Worm (Caenorhabditis elegans) whole organism, young adult: ENCODE data around the gene bath-44.

Source experiments
- B0336.3 ChIP-seq: fragments of 200-800 bp; sonication (Bioruptor generic); IDR thresholded peaks from 2 replicates; pipeline ENCODE4 v1.3.6; 2022; ENCODE audit warnings: missing genetic modification characterization, missing compliant biosample characterization
- D2030.7 ChIP-seq: fragments of 200-800 bp; sonication (Bioruptor generic); IDR thresholded peaks from 2 replicates; pipeline ENCODE4 v1.3.6; 2022; ENCODE audit warnings: missing genetic modification reagents, missing genetic modification characterization, missing compliant biosample characterization
- F22D6.2 ChIP-seq: sonication (generic microtip); optimal IDR thresholded peaks from 2 replicates; lab custom pipeline; 2016; ENCODE audit warnings: mild to moderate bottlenecking, missing genetic modification characterization, missing compliant biosample characterization
- F23B12.7 ChIP-seq: sonication (generic microtip); optimal IDR thresholded peaks from 2 replicates; lab custom pipeline; 2017; ENCODE audit warnings: missing genetic modification characterization, mild to moderate bottlenecking, missing compliant biosample characterization, antibody characterized with exemption, moderate library complexity; ENCODE audit not compliant: insufficient read depth
- F33H1.4 ChIP-seq: fragments of 200-800 bp; sonication (Bioruptor generic); IDR thresholded peaks from 2 replicates; pipeline ENCODE4 v1.3.6; 2022; ENCODE audit warnings: missing genetic modification reagents, missing genetic modification characterization, missing compliant biosample characterization
- F37B4.10 ChIP-seq: fragments of 200-800 bp; sonication (Bioruptor generic); IDR thresholded peaks from 2 replicates; pipeline ENCODE4 v1.3.6; 2022; ENCODE audit warnings: missing genetic modification characterization, missing compliant biosample characterization
- F52B5.7 ChIP-seq: sonication (generic microtip); optimal IDR thresholded peaks from 2 replicates; lab custom pipeline; 2016; ENCODE audit warnings: mild to moderate bottlenecking, missing genetic modification characterization, missing compliant biosample characterization
- T26A5.8 ChIP-seq: sonication (generic microtip); optimal IDR thresholded peaks from 2 replicates; lab custom pipeline; 2016; ENCODE audit warnings: missing genetic modification characterization, missing compliant biosample characterization
- Y79H2A.3 ChIP-seq: fragments of 200-800 bp; sonication (Bioruptor generic); conservative IDR thresholded peaks from 2 replicates; pipeline ENCODE4 v1.3.6; 2022; ENCODE audit warnings: missing genetic modification reagents, missing genetic modification characterization, missing compliant biosample characterization
- ZK185.1 ChIP-seq: sonication (generic microtip); optimal IDR thresholded peaks from 2 replicates; lab custom pipeline; 2016; ENCODE audit warnings: mild to moderate bottlenecking, missing genetic modification characterization, missing compliant biosample characterization; ENCODE audit not compliant: poor library complexity, severe bottlenecking
- akir-1 ChIP-seq: fragments of 200-800 bp; sonication (Bioruptor generic); optimal IDR thresholded peaks from 2 replicates; lab custom pipeline; 2018; ENCODE audit warnings: mild to moderate bottlenecking, missing genetic modification characterization, moderate library complexity, missing compliant biosample characterization
- aptf-2 ChIP-seq: fragments of 200-800 bp; sonication (Bioruptor generic); conservative IDR thresholded peaks from 2 replicates; pipeline ENCODE4 v1.3.6; 2022; ENCODE audit warnings: missing genetic modification reagents, missing genetic modification characterization, missing compliant biosample characterization
- aptf-3 ChIP-seq: fragments of 200-800 bp; sonication (Bioruptor generic); IDR thresholded peaks from 2 replicates; pipeline ENCODE4 v1.3.6; 2022; ENCODE audit warnings: missing genetic modification characterization, missing compliant biosample characterization
- athp-1 ChIP-seq: sonication (generic microtip); optimal IDR thresholded peaks from 2 replicates; lab custom pipeline; 2017; ENCODE audit warnings: mild to moderate bottlenecking, missing genetic modification characterization, missing compliant biosample characterization
- attf-3 ChIP-seq: fragments of 200-800 bp; sonication (Bioruptor generic); conservative IDR thresholded peaks from 2 replicates; pipeline ENCODE4 v1.3.6; 2022; ENCODE audit warnings: missing genetic modification reagents, missing genetic modification characterization, missing compliant biosample characterization
- attf-6 ChIP-seq: fragments of 200-800 bp; sonication (Bioruptor generic); IDR thresholded peaks from 2 replicates; pipeline ENCODE4 v1.3.6; 2022; ENCODE audit warnings: missing genetic modification reagents, missing genetic modification characterization, missing compliant biosample characterization
- ccch-3 ChIP-seq: fragments of 200-800 bp; sonication (Bioruptor generic); optimal IDR thresholded peaks from 2 replicates; lab custom pipeline; 2018; ENCODE audit warnings: mild to moderate bottlenecking, missing genetic modification characterization, missing compliant biosample characterization
- ceh-100 ChIP-seq: fragments of 200-800 bp; sonication (Bioruptor generic); IDR thresholded peaks from 2 replicates; pipeline ENCODE4 v1.3.6; 2022; ENCODE audit warnings: missing genetic modification reagents, missing genetic modification characterization, missing compliant biosample characterization
- ceh-58 ChIP-seq: fragments of 200-800 bp; sonication (Bioruptor generic); IDR thresholded peaks from 2 replicates; pipeline ENCODE4 v1.3.6; 2022; ENCODE audit warnings: missing genetic modification characterization, missing compliant biosample characterization
- chd-7 ChIP-seq: sonication (generic microtip); optimal IDR thresholded peaks from 2 replicates; lab custom pipeline; 2016; ENCODE audit warnings: mild to moderate bottlenecking, missing genetic modification characterization, moderate library complexity, missing compliant biosample characterization
- efl-1 ChIP-seq: fragments of 150-350 bp; optimal IDR thresholded peaks from 2 replicates; lab custom pipeline; 2014; ENCODE audit warnings: missing biosample characterization, missing genetic modification reagents, missing genetic modification characterization
- egrh-3 ChIP-seq: fragments of 200-800 bp; sonication (Bioruptor generic); IDR thresholded peaks from 2 replicates; pipeline ENCODE4 v1.3.6; 2022; ENCODE audit warnings: missing genetic modification reagents, missing genetic modification characterization, missing compliant biosample characterization
- ekl-4 ChIP-seq: fragments of 200-800 bp; sonication (Bioruptor generic); IDR thresholded peaks from 2 replicates; pipeline ENCODE4 v1.3.6; 2022; ENCODE audit warnings: missing genetic modification reagents, missing genetic modification characterization, missing compliant biosample characterization
- ets-4 ChIP-seq: fragments of 200-800 bp; sonication (Bioruptor generic); optimal IDR thresholded peaks from 2 replicates; lab custom pipeline; 2018; ENCODE audit warnings: mild to moderate bottlenecking, missing genetic modification characterization, missing compliant biosample characterization
- him-1 ChIP-seq: sonication (generic microtip); optimal IDR thresholded peaks from 2 replicates; lab custom pipeline; 2016; ENCODE audit warnings: missing genotype, missing genetic modification reagents, missing genetic modification characterization, missing compliant biosample characterization
- hlh-12 ChIP-seq: sonication (generic microtip); optimal IDR thresholded peaks from 2 replicates; lab custom pipeline; 2016; ENCODE audit warnings: missing genetic modification characterization, missing compliant biosample characterization
- hlh-26 ChIP-seq: fragments of 200-800 bp; sonication (Bioruptor generic); conservative IDR thresholded peaks from 2 replicates; pipeline ENCODE4 v1.3.6; 2022; ENCODE audit warnings: missing genetic modification reagents, missing genetic modification characterization, missing compliant biosample characterization
- hmg-1.2 ChIP-seq: fragments of 200-800 bp; sonication (Bioruptor generic); IDR thresholded peaks from 2 replicates; pipeline ENCODE4 v1.3.6; 2022; ENCODE audit warnings: missing genetic modification reagents, missing genetic modification characterization, missing compliant biosample characterization
- lag-1 ChIP-seq: fragments of 200-800 bp; sonication (Bioruptor generic); IDR thresholded peaks from 2 replicates; pipeline ENCODE4 v1.3.6; 2022; ENCODE audit warnings: missing genetic modification reagents, missing genetic modification characterization, missing compliant biosample characterization
- lin-35 ChIP-seq, 3 experiments: fragments of 150-350 bp in 2 of 3; sonication (generic microtip) in 1 of 3; optimal IDR thresholded peaks; 2 replicates each; lab custom pipeline; 2014 to 2018; ENCODE audit warnings: missing biosample characterization in 3 of 3, missing genetic modification characterization in 3 of 3, missing genetic modification reagents in 3 of 3
- lsl-1 ChIP-seq: fragments of 200-800 bp; sonication (Bioruptor generic); optimal IDR thresholded peaks from 2 replicates; lab custom pipeline; 2018; ENCODE audit warnings: mild to moderate bottlenecking, missing genetic modification characterization, moderate library complexity, missing compliant biosample characterization
- mcd-1 ChIP-seq: fragments of 200-800 bp; sonication (Bioruptor generic); IDR thresholded peaks from 2 replicates; pipeline ENCODE4 v1.3.6; 2022; ENCODE audit warnings: missing genetic modification reagents, missing genetic modification characterization, missing compliant biosample characterization
- mes-4 ChIP-seq: sonication (generic microtip); optimal IDR thresholded peaks from 2 replicates; lab custom pipeline; 2016; ENCODE audit warnings: missing genotype, missing genetic modification characterization, missing compliant biosample characterization
- nfya-2 ChIP-seq: fragments of 200-800 bp; sonication (Bioruptor generic); IDR thresholded peaks from 2 replicates; pipeline ENCODE4 v1.3.6; 2022; ENCODE audit warnings: missing genetic modification reagents, missing genetic modification characterization, missing compliant biosample characterization
- nhr-90 ChIP-seq: sonication (generic microtip); optimal IDR thresholded peaks from 2 replicates; lab custom pipeline; 2016; ENCODE audit warnings: missing genotype, mild to moderate bottlenecking, missing genetic modification characterization, missing compliant biosample characterization
- repo-1 ChIP-seq: sonication (generic microtip); optimal IDR thresholded peaks from 2 replicates; lab custom pipeline; 2017; ENCODE audit warnings: mild to moderate bottlenecking, missing genetic modification characterization, missing compliant biosample characterization
- rpc-1 ChIP-seq, 2 experiments: fragments of 150-350 bp in 1 of 2; sonication (generic microtip) in 1 of 2; optimal IDR thresholded peaks; 2 replicates each; lab custom pipeline; 2014 to 2018; ENCODE audit warnings: missing biosample characterization in 1 of 2, missing genetic modification characterization in 1 of 2, missing genetic modification reagents in 1 of 2, missing genotype in 1 of 2
- snpc-1.1 ChIP-seq: sonication (generic microtip); optimal IDR thresholded peaks from 2 replicates; lab custom pipeline; 2017; ENCODE audit warnings: missing genetic modification characterization, mild to moderate bottlenecking, missing compliant biosample characterization, antibody characterized with exemption, moderate library complexity, missing genotype, missing genetic modification reagents; ENCODE audit not compliant: insufficient read depth
- tlf-1 ChIP-seq: fragments of 200-800 bp; sonication (Bioruptor generic); optimal IDR thresholded peaks from 2 replicates; lab custom pipeline; 2018; ENCODE audit warnings: mild to moderate bottlenecking, missing genetic modification characterization, missing compliant biosample characterization

Gene bath-44

DNA sequence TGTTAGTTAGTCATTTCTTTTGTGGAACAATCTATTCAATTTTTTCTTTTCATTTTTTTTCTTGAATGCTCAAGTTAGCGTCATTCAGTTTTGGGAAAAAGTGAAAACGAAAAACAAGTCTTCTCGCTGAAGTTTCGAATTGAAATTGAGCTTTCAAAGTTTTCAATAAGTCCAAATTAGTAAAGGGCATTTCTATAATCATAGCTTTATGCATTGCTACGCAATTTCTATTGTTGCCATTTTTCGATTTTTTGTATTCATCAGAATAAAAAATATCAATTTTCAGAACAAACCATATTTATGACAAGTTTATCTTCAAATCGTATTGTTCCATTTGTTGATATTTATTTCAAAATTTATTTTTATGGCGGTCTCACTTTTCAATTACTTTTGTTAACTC is 13.4 kb downstream of the bath-44 start, which contains the start of gene srd-55:
srd-55 (plus strand) TSS at position 301 of the 400 bp plus-strand sequence.
- TF ChIP-seq rpc-1 (optimal IDR thresholded peaks at IDR 0.05; lab: Kevin White, UChicago) (no peak), rpc-1 (tag; optimal IDR thresholded peaks at IDR 0.05; lab: Kevin White, UChicago) (no peak), mcd-1 (GFP tag; lab: Robert Waterston, UW) (no peak), aptf-2 (GFP tag; lab: Robert Waterston, UW) (no peak), nhr-90 (no peak), attf-3 (no peak), mes-4 (no peak), F22D6.2 (no peak), efl-1 (no peak), ccch-3 (GFP tag; lab: Kevin White, UChicago) (no peak), athp-1 (tag; lab: Kevin White, UChicago) (no peak), tlf-1 (GFP tag; lab: Kevin White, UChicago) (no peak), F52B5.7 (tag; lab: Kevin White, UChicago) (no peak), D2030.7 (GFP tag; lab: Robert Waterston, UW) (no peak)

DNA sequence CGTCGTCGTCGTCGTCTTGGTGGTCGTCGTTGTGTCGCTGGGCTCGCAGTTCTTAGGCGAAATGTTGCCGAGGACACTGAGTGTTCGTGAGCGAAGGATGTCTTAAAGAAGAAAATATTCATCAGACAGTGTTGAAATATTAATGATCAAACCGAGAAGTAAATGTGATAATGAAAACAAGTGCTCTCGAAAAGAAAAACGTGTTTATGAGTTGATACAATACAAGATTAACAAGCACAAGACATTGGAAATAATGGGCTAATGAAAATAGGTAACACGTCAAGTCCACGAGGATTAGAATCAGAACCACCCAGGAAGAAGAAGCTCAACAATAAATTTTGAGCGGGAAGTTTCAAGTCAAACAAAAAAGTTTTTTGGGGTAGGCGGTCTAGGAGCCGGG is 17.2 kb downstream of the bath-44 start, which contains the start of gene K02A2.5:
K02A2.5 (minus strand) TSS at position 101 of the 400 bp plus-strand sequence.
- TF ChIP-seq attf-6 (GFP tag; lab: Robert Waterston, UW) (no peak), ceh-100 (GFP tag; lab: Robert Waterston, UW) (no peak), hmg-1.2 (no peak), athp-1 (tag; lab: Kevin White, UChicago) (no peak), F23B12.7 (tag; lab: Kevin White, UChicago) (no peak), T26A5.8 (tag; lab: Kevin White, UChicago) (no peak)

DNA sequence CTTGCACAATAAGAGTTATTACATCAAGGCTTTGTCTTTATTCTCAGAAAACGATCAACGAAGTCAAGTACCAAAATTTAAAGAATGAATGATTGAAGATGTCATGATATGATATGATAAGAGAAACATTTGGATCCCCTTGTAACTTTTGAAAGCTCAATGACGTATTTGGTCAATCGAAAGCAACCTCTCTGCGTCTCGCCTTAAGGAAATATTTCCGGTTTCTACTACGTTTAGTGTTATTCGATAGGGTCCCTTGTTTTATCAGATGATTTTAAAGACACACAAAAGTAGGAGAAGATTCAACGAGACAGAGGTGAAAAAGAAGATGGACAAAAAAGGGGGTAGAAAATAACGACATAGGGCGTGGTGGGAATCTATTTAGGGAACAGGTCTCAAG is 18.5 kb downstream of the bath-44 start:
- TF ChIP-seq nfya-2, result no peak

DNA sequence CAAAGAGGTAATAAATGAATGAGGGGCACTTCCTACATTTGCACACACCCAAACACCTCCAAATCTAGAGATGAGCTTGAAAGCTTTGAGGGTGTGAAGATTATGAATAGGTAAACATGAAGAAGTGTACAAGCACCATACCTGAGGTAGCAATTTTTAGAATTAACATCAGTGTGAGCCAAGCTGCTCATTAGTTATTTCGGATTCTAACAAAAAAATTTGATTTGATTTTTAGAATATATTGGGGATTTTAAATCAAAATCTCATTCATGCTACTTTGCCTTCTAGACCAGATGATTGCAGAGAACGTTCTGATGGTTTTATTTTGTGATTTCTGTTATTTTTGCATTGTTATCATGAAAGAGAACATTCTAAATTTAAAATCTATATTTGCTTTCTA is 19.0 kb downstream of the bath-44 start:
- TF ChIP-seq aptf-3 (GFP tag; lab: Robert Waterston, UW) (no peak), F37B4.10 (no peak), F33H1.4 (GFP tag; lab: Robert Waterston, UW) (no peak), hlh-26 (GFP tag; lab: Robert Waterston, UW) (no peak), ekl-4 (no peak), Y79H2A.3 (no peak)

DNA sequence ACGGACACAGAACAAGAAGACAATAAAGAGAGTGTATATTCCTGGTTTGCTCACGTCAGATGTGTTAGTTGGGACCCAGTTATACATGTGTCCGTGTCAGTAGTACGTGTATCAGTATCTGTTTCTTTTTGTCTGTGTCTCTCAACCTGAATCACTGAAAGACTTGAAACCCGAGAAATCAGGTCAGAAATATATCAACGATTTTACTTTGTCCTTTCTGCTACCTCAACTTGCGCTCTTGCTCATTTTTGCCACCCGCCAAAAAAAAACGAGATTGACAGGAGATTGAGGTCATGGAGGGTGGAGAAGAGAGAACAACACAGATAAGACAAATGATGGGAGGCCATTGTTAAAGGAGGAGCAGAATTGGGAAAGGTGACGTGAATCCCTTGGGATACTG is 24.8 kb downstream of the bath-44 start:
- TF ChIP-seq egrh-3 (GFP tag; lab: Robert Waterston, UW) (no peak), F22D6.2 (no peak), B0336.3 (GFP tag; lab: Robert Waterston, UW) (no peak), ceh-58 (GFP tag; lab: Robert Waterston, UW) (no peak), snpc-1.1 (tag; lab: Kevin White, UChicago) (no peak), athp-1 (tag; lab: Kevin White, UChicago) (no peak), F23B12.7 (tag; lab: Kevin White, UChicago) (no peak), akir-1 (GFP tag; lab: Kevin White, UChicago) (no peak), ets-4 (GFP tag; lab: Kevin White, UChicago) (no peak), lag-1 (GFP tag; lab: Robert Waterston, UW) (no peak), lin-35 (GFP tag; optimal IDR thresholded peaks at IDR 0.05; lab: Kevin White, UChicago) (no peak), tlf-1 (GFP tag; lab: Kevin White, UChicago) (no peak), F33H1.4 (GFP tag; lab: Robert Waterston, UW) (no peak), hlh-12 (tag; lab: Kevin White, UChicago) (no peak), chd-7 (tag; lab: Kevin White, UChicago) (no peak), ZK185.1 (tag; lab: Kevin White, UChicago) (no peak), repo-1 (tag; lab: Kevin White, UChicago) (no peak), lsl-1 (GFP tag; lab: Kevin White, UChicago) (no peak), him-1 (tag; lab: Kevin White, UChicago) (no peak)
